Worm (Caenorhabditis elegans) whole organism, late embryonic: Measurements from ENCODE around the gene pam-1.
"Not testable (repeated sequence)": the region's sequence is repeated elsewhere in the genome, so short reads cannot be mapped to it uniquely, and the experiment has no call there.

Experiments used
- C08G9.2 ChIP-seq: sonication (generic microtip); optimal IDR thresholded peaks from 2 replicates; lab custom pipeline; 2016; ENCODE audit warnings: mild to moderate bottlenecking, missing genetic modification characterization, moderate library complexity, missing compliant biosample characterization
- C38D4.7 ChIP-seq: fragments of 200-800 bp; sonication (Bioruptor generic); optimal IDR thresholded peaks from 2 replicates; lab custom pipeline; 2018; ENCODE audit warnings: mild to moderate bottlenecking, missing genetic modification characterization, moderate library complexity, missing compliant biosample characterization
- K02D7.2 ChIP-seq: sonication (generic microtip); optimal IDR thresholded peaks from 2 replicates; lab custom pipeline; 2017; ENCODE audit warnings: mild to moderate bottlenecking, missing genetic modification characterization, missing compliant biosample characterization
- ama-1 ChIP-seq: fragments of 150-350 bp; optimal IDR thresholded peaks from 2 replicates; lab custom pipeline; 2014
- ceh-18 ChIP-seq: sonication (generic microtip); optimal IDR thresholded peaks from 2 replicates; lab custom pipeline; 2016; ENCODE audit warnings: missing genetic modification characterization, missing compliant biosample characterization
- ceh-22 ChIP-seq: sonication (generic microtip); optimal IDR thresholded peaks from 2 replicates; lab custom pipeline; 2017; ENCODE audit warnings: missing biosample characterization, missing genetic modification characterization
- ceh-24 ChIP-seq: sonication (generic microtip); optimal IDR thresholded peaks from 2 replicates; lab custom pipeline; 2016; ENCODE audit warnings: mild to moderate bottlenecking, missing genetic modification characterization, missing compliant biosample characterization
- ceh-9 ChIP-seq: sonication (generic microtip); optimal IDR thresholded peaks from 2 replicates; lab custom pipeline; 2016; ENCODE audit warnings: mild to moderate bottlenecking, missing genetic modification characterization, inconsistent platforms, missing compliant biosample characterization
- ets-4 ChIP-seq: sonication (generic microtip); optimal IDR thresholded peaks from 2 replicates; lab custom pipeline; 2016; ENCODE audit warnings: missing genetic modification characterization, missing compliant biosample characterization
- fkh-10 ChIP-seq: fragments of 150-350 bp; optimal IDR thresholded peaks from 2 replicates; lab custom pipeline; 2014; ENCODE audit warnings: missing biosample characterization, missing genetic modification reagents, missing genetic modification characterization
- nhr-11 ChIP-seq: fragments of 150-350 bp; optimal IDR thresholded peaks from 2 replicates; lab custom pipeline; 2014; ENCODE audit warnings: missing biosample characterization, missing genetic modification characterization
- nhr-232 ChIP-seq: sonication (generic microtip); optimal IDR thresholded peaks from 2 replicates; lab custom pipeline; 2016; ENCODE audit warnings: missing genetic modification characterization, missing compliant biosample characterization
- pax-1 ChIP-seq: fragments of 150-350 bp; optimal IDR thresholded peaks from 2 replicates; lab custom pipeline; 2014; ENCODE audit warnings: missing biosample characterization, missing genetic modification characterization
- tbx-2 ChIP-seq: sonication (generic microtip); optimal IDR thresholded peaks from 2 replicates; lab custom pipeline; 2016; ENCODE audit warnings: missing genetic modification characterization, missing compliant biosample characterization

DNA sequence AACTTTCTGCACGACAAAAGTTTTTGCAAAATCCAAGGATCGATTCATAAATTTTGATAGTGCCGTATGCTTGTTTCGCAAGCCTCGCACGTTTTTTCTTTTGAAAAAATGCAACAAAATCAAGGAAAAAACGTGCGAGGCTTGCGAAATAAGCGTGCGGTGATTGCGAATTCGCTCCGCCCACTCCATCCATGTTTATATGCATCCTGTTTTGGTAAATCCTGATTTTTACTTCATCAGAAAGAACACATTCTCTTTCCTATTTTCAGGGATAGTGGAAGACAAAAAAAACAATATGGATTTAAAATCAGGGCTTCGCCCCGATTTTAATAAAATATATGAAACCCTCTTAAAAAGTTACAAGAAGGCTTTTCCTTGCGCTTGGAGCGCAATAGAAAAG is 13.2 kb upstream of the pam-1 start, which contains the start of gene F32E10.9:
- TF ChIP-seq ceh-9; K02D7.2 (tag; lab: Kevin White, UChicago); ceh-18 (tag; lab: Kevin White, UChicago); ama-1; ets-4 (tag; lab: Kevin White, UChicago); C38D4.7; nhr-11 (tag; lab: Kevin White, UChicago); ceh-22 (tag; lab: Kevin White, UChicago); nhr-232 (tag; lab: Kevin White, UChicago); C08G9.2; fkh-10 (GFP tag; lab: Kevin White, UChicago); pax-1 (tag; lab: Kevin White, UChicago); tbx-2 (tag; lab: Kevin White, UChicago); ceh-24 (tag; lab: Kevin White, UChicago): not testable (repeated sequence)
